Fruit fly (Drosophila melanogaster) Kc167 (cell line): ENCODE measurements around the gene CG14573.

Experiments used
- Myc ChIP-seq: fragments of >200 bp; optimal IDR thresholded peaks from 2 replicates; lab custom pipeline; 2017; ENCODE audit warnings: missing external identifiers
- h ChIP-seq: fragments of >200 bp; optimal IDR thresholded peaks from 3 replicates; lab custom pipeline; 2018; ENCODE audit warnings: missing external identifiers
- psq ChIP-seq: fragments of >200 bp; optimal IDR thresholded peaks from 2 replicates; lab custom pipeline; 2017; ENCODE audit warnings: missing external identifiers
- ttk ChIP-seq: sonication (Bioruptor generic); optimal IDR thresholded peaks from 2 replicates; lab custom pipeline; 2017; ENCODE audit warnings: missing external identifiers

- TF ChIP-seq psq (lab: Kevin White, UChicago), result no peak
- TF ChIP-seq h (lab: Kevin White, UChicago), result no peak
- no peak for TF ChIP-seq Myc (lab: Kevin White, UChicago)
- TF ChIP-seq ttk, result no peak
Measured at dm6 chr3L:21733387-21733786, 512 bp upstream of the CG14573 start, which contains the start of gene CG14568.
